Fruit fly (Drosophila melanogaster): ENCODE measurements around the gene Ing3.
A peak's percentile ranks its signal among the peaks of the same experiment; 100 is the strongest.

The Ing3 gene

DNA sequence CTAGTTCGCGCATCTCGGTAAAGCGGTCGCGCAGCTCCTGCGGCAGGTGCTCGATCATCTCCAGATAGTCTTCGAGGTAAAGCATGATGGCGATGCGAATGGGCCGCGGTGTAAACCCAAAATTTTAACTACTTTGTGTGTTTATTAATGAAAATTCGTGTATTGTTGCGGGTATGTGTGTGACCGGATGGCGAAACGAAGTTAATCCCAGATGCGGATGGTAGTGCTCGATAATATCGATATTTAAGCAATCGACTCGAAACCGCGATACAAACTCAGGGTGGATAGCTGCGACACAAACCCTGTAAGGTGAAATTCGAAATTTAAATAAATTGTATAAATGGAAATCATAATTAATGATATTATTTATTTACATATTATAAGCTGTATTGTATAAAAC is at the start of gene Ing3:
Gene Ing3, minus strand, starts transcription at position 213 of the 400 bp plus-strand sequence.
- peak; percentile 35 for TF ChIP-seq dsx (GFP tag; optimal IDR thresholded peaks at IDR 0.05; ENCODE audit: poor library complexity, severe bottlenecking)
- TF ChIP-seq Ets21C (GFP tag; optimal IDR thresholded peaks at IDR 0.05): no peak

DNA sequence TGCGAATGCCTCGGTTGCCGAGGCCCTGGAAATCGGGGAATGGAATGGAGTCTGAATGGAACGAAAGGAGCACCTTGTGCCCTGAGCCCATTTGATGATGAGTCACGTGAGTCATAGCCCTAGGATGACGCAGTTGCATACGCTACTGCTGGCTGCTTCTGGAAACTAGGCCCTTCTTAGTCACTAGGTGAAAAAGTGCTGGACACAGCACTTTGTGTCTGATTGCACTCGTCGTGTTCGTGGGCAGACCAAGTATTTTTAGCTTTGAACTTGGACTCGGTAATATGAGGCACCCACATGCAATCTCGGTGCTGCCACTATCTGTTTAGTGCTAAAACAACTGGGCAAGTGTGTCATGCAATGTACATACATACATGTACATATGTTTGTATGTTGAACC is 49.4 kb upstream of the Ing3 start:
- TF ChIP-seq CG10631 (GFP tag; optimal IDR thresholded peaks at IDR 0.05) (no peak), Eip78C (GFP tag) (peak; percentile 32)

- TF ChIP-seq CG6808 (GFP tag; optimal IDR thresholded peaks at IDR 0.05) (peak; percentile 45), achi (GFP tag; optimal IDR thresholded peaks at IDR 0.05) (no peak), CG16779 (tag; optimal IDR thresholded peaks at IDR 0.05) (no peak), ss (GFP tag; optimal IDR thresholded peaks at IDR 0.05) (peak in 1 of 2 experiments; percentile 71), CG1621 (tag; optimal IDR thresholded peaks at IDR 0.05) (peak; percentile 23)
Measured at dm6 chrX:18701752-18702151, 48.9 kb upstream of the Ing3 start.

DNA sequence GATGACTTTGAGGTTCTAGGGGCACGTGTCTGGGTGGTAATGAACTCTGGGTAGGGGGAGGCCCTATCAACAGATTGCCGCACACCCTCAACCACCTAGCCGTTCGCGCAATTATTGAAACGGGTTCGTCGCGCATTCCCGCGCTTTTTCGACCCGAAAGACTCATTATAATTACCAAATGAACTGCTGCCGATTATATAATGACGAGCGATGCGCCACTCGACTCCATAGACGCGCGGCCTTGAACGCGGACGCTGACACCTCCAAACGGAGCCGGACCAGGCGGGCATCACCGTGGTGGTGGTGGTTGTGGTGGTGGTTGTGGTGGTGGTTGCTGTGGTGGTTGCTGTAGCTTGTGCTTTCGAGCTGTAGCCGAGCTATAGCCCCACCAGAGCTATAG is 47.7 kb upstream of the Ing3 start:
- no peak for TF ChIP-seq CG6792 (GFP tag; optimal IDR thresholded peaks at IDR 0.05)
- no peak for TF ChIP-seq CG11762 (GFP tag; optimal IDR thresholded peaks at IDR 0.05; ENCODE audit: insufficient read depth)
- TF ChIP-seq CG6276 (GFP tag; optimal IDR thresholded peaks at IDR 0.05): no peak
- TF ChIP-seq ss (GFP tag; optimal IDR thresholded peaks at IDR 0.05): no peak
- TF ChIP-seq cyc (GFP tag; optimal IDR thresholded peaks at IDR 0.05): no peak
- no peak for TF ChIP-seq CG16779 (tag; optimal IDR thresholded peaks at IDR 0.05)
- no peak for TF ChIP-seq Sox14 (GFP tag; optimal IDR thresholded peaks at IDR 0.05)
- no peak for TF ChIP-seq CG31627 (GFP tag; optimal IDR thresholded peaks at IDR 0.05)
- TF ChIP-seq achi (GFP tag; optimal IDR thresholded peaks at IDR 0.05): no peak
- no peak for TF ChIP-seq CG11294 (GFP tag; IDR thresholded peaks at IDR 0.05)
- TF ChIP-seq topi (GFP tag; optimal IDR thresholded peaks at IDR 0.05): no peak
- no peak for TF ChIP-seq Sox102F (GFP tag; optimal IDR thresholded peaks at IDR 0.05)
- TF ChIP-seq Gug (GFP tag; IDR thresholded peaks at IDR 0.05): no peak
- TF ChIP-seq CG8632 (GFP tag; optimal IDR thresholded peaks at IDR 0.05): no peak
- TF ChIP-seq Eip93F (GFP tag; optimal IDR thresholded peaks at IDR 0.05): no peak
- TF ChIP-seq Hr39 (GFP tag; optimal IDR thresholded peaks at IDR 0.05): no peak
- no peak for TF ChIP-seq svp (GFP tag)

DNA sequence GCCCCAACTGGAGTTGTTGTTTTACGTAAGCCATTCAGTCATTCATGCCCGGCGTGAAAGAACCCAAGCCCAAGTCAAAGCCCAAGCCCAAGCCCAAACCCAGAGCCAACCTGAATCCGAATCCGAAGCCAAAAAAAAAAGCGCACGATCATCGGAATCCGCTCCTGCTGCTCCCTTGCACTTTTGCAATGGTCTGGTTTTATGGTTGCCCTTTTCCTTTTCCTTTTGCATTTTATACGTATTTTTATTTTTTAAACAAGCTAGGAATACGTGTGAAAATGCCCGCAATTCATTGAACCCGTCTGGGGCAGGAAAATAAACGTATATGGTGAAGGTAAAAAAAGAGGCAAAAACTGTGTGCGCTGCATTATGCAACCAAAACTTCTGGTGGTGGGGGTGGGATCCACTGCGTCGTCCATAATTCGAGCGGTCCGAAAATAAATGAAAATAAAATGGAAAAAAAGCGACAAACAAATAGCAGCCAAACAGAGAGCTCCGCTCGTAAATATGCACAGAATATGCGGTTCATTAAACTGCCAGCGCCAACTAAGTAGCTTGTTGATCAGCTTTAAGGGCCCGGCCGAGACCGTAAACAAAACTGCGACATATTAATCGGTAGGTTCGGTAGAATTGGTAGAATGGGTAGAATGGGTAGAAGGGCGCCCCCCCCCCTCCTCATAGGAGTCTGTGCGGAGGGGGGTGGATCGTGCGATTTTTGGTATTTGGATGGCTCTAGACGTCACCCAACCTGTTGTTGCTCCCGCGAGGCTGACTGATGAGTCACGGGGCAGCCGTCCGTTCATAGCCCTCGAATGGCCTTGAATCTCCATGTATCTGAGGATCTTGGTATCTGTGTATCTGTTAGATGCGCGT is 46.6 kb upstream of the Ing3 start:
- TF ChIP-seq Sox14 (GFP tag; optimal IDR thresholded peaks at IDR 0.05) (no peak), Eip78C (GFP tag) (peak; percentile 34), salr (GFP tag; optimal IDR thresholded peaks at IDR 0.05) (no peak), CG9139 (GFP tag; optimal IDR thresholded peaks at IDR 0.05) (peak; percentile 43), net (GFP tag; optimal IDR thresholded peaks at IDR 0.05) (no peak), CG11294 (GFP tag; IDR thresholded peaks at IDR 0.05) (no peak), Hr39 (GFP tag; optimal IDR thresholded peaks at IDR 0.05) (no peak), CG6276 (GFP tag; optimal IDR thresholded peaks at IDR 0.05) (no peak), Smox (GFP tag; optimal IDR thresholded peaks at IDR 0.05) (no peak), acj6 (GFP tag; optimal IDR thresholded peaks at IDR 0.05) (no peak), OdsH (GFP tag; optimal IDR thresholded peaks at IDR 0.05) (no peak), fd85E (GFP tag; optimal IDR thresholded peaks at IDR 0.05) (no peak), Ets21C (GFP tag; optimal IDR thresholded peaks at IDR 0.05) (no peak), CG8319 (GFP tag; optimal IDR thresholded peaks at IDR 0.05) (no peak), CG8632 (GFP tag; optimal IDR thresholded peaks at IDR 0.05) (no peak), cyc (GFP tag; optimal IDR thresholded peaks at IDR 0.05) (no peak), Sox102F (GFP tag; optimal IDR thresholded peaks at IDR 0.05) (no peak), CG31627 (GFP tag; optimal IDR thresholded peaks at IDR 0.05) (no peak), fkh (GFP tag; optimal IDR thresholded peaks at IDR 0.05) (no peak), Eip75B (GFP tag; optimal IDR thresholded peaks at IDR 0.05) (no peak), CG8119 (GFP tag; IDR thresholded peaks at IDR 0.05) (no peak), CG6808 (GFP tag; optimal IDR thresholded peaks at IDR 0.05) (peak; percentile 28), Blimp-1 (GFP tag; optimal IDR thresholded peaks at IDR 0.05) (no peak), CG3032 (tag; optimal IDR thresholded peaks at IDR 0.05) (no peak), Eip93F (GFP tag; optimal IDR thresholded peaks at IDR 0.05) (no peak), lz (GFP tag; optimal IDR thresholded peaks at IDR 0.05) (no peak), fd59A (GFP tag; optimal IDR thresholded peaks at IDR 0.05) (no peak), CG11902 (GFP tag; optimal IDR thresholded peaks at IDR 0.05) (no peak), eg (GFP tag; IDR thresholded peaks at IDR 0.05) (no peak), CG11762 (GFP tag; optimal IDR thresholded peaks at IDR 0.05; ENCODE audit: insufficient read depth) (no peak), ss (GFP tag; optimal IDR thresholded peaks at IDR 0.05) (peak; percentile 41 to 51)
